5 worm cellular contexts compared by ENCODE assay signal in genomic region chrIV:9540342-9540856, ce11.
TF ChIP-seq lines count a peak whose summit lies in the region.

Gene fbl-1, plus strand, starts transcription at chrIV:9540806.

TF ChIP-seq in whole organism, L1 larva, 84 proteins besides CTCF, POLR2A, EP300 and RAD21:
- TF ChIP-seq lin-35 (GFP tag; optimal IDR thresholded peaks at IDR 0.05; lab: Kevin White, UChicago) (peak in 1 of 2 experiments; percentile 8), pqm-1 (tag; optimal IDR thresholded peaks at IDR 0.05; lab: Kevin White, UChicago) (peak; percentile 41), elt-2 (tag; optimal IDR thresholded peaks at IDR 0.05; lab: Kevin White, UChicago) (peak; percentile 93), snpc-4 (tag; optimal IDR thresholded peaks at IDR 0.05; lab: Kevin White, UChicago) (no peak)

TF ChIP-seq in whole organism, L2 larva, 48 proteins besides CTCF, POLR2A, EP300 and RAD21:
- no peak for TF ChIP-seq elt-3 (tag; optimal IDR thresholded peaks at IDR 0.05; lab: Kevin White, UChicago)
- TF ChIP-seq fos-1 (tag; optimal IDR thresholded peaks at IDR 0.05; lab: Kevin White, UChicago), result peak; percentile 45

TF ChIP-seq in whole organism, L3 larva, 47 proteins besides CTCF, POLR2A, EP300 and RAD21:
- TF ChIP-seq elt-2 (tag; optimal IDR thresholded peaks at IDR 0.05; lab: Kevin White, UChicago), result peak; percentile 90
- no peak for TF ChIP-seq mdl-1 (tag; optimal IDR thresholded peaks at IDR 0.05; lab: Kevin White, UChicago)
- TF ChIP-seq nhr-76 (tag; optimal IDR thresholded peaks at IDR 0.05; lab: Kevin White, UChicago), result no peak
- TF ChIP-seq nhr-77 (tag; optimal IDR thresholded peaks at IDR 0.05; lab: Kevin White, UChicago), result no peak
- TF ChIP-seq pqm-1 (tag; optimal IDR thresholded peaks at IDR 0.05; lab: Kevin White, UChicago), result peak; percentile 84
- TF ChIP-seq sea-2 (GFP tag; optimal IDR thresholded peaks at IDR 0.05; lab: Kevin White, UChicago), result no peak
- no peak for TF ChIP-seq zag-1 (tag; optimal IDR thresholded peaks at IDR 0.05; lab: Kevin White, UChicago)
- no peak for TF ChIP-seq unc-62 (GFP tag; optimal IDR thresholded peaks at IDR 0.05; lab: Kevin White, UChicago)
- TF ChIP-seq ZK546.5 (tag; optimal IDR thresholded peaks at IDR 0.05; lab: Kevin White, UChicago), result no peak

TF ChIP-seq in whole organism, L4 larva, 104 proteins besides CTCF, POLR2A, EP300 and RAD21:
- no peak for TF ChIP-seq lin-38 (GFP tag; IDR thresholded peaks at IDR 0.05; lab: Robert Waterston, UW)
- TF ChIP-seq dmd-9 (GFP tag; IDR thresholded peaks at IDR 0.05; lab: Robert Waterston, UW), result no peak
- peak; percentile 84 for TF ChIP-seq php-3 (GFP tag; IDR thresholded peaks at IDR 0.05; lab: Robert Waterston, UW)
- peak; percentile 50; the same call in 1 of the 2 replicates for TF ChIP-seq dmd-6 (GFP tag; IDR thresholded peaks at IDR 0.05; lab: Robert Waterston, UW)
- TF ChIP-seq jun-1 (tag; optimal IDR thresholded peaks at IDR 0.05; lab: Kevin White, UChicago), result no peak
- TF ChIP-seq hlh-11 (tag; optimal IDR thresholded peaks at IDR 0.05; lab: Kevin White, UChicago), result peak; percentile 29
- no peak for TF ChIP-seq nhr-48 (tag; optimal IDR thresholded peaks at IDR 0.05; lab: Kevin White, UChicago)
- no peak for TF ChIP-seq dmd-8 (GFP tag; IDR thresholded peaks at IDR 0.05; lab: Robert Waterston, UW)
- peak; percentile 69 for TF ChIP-seq pqm-1 (tag; optimal IDR thresholded peaks at IDR 0.05; lab: Kevin White, UChicago)
- TF ChIP-seq unc-62 (GFP tag; optimal IDR thresholded peaks at IDR 0.05 in 1 of 2; lab: Kevin White, UChicago), result peak in 1 of 2 experiments; percentile 71
- TF ChIP-seq unc-62 (tag; optimal IDR thresholded peaks at IDR 0.05; lab: Kevin White, UChicago), result no peak
- no peak for TF ChIP-seq nhr-41 (GFP tag; IDR thresholded peaks at IDR 0.05; lab: Robert Waterston, UW)
- TF ChIP-seq mxl-3 (GFP tag; optimal IDR thresholded peaks at IDR 0.05; lab: Kevin White, UChicago), result no peak
- TF ChIP-seq aly-2 (tag; optimal IDR thresholded peaks at IDR 0.05; lab: Kevin White, UChicago), result no peak
- TF ChIP-seq fkh-10 (GFP tag; optimal IDR thresholded peaks at IDR 0.05; lab: Kevin White, UChicago), result no peak

TF ChIP-seq in whole organism, young adult, 124 proteins besides CTCF, POLR2A, EP300 and RAD21:
- TF ChIP-seq B0336.3 (GFP tag; IDR thresholded peaks at IDR 0.05; lab: Robert Waterston, UW) (no peak), nhr-80 (tag; optimal IDR thresholded peaks at IDR 0.05; lab: Kevin White, UChicago) (peak; percentile 47), akir-1 (GFP tag; optimal IDR thresholded peaks at IDR 0.05; lab: Kevin White, UChicago) (no peak), lin-54 (GFP tag; optimal IDR thresholded peaks at IDR 0.05; lab: Kevin White, UChicago) (no peak), attf-5 (GFP tag; optimal IDR thresholded peaks at IDR 0.05; lab: Kevin White, UChicago) (no peak), chd-7 (tag; optimal IDR thresholded peaks at IDR 0.05; lab: Kevin White, UChicago) (no peak)
